Fruit fly (Drosophila melanogaster) whole organism, embryonic: ENCODE measurements around the gene Snx21.

Source experiments
- CG10274 ChIP-seq: fragments of 200-800 bp; sonication (Bioruptor generic); optimal IDR thresholded peaks from 3 replicates; lab custom pipeline; 2017; ENCODE audit warnings: missing biosample characterization, mild to moderate bottlenecking, missing genetic modification characterization
- CG10959 ChIP-seq: fragments of 200-800 bp; sonication (Bioruptor generic); IDR thresholded peaks from 2 replicates; pipeline ENCODE4 v1.3.6; 2022; ENCODE audit warnings: missing biosample characterization, missing genetic modification characterization
- CG11093 ChIP-seq: fragments of 200-800 bp; sonication (Bioruptor generic); IDR thresholded peaks from 3 replicates; pipeline ENCODE4 v1.3.6; 2022; ENCODE audit warnings: missing biosample characterization, missing genetic modification characterization
- CG13123 ChIP-seq: fragments of 200-800 bp; sonication (Bioruptor generic); optimal IDR thresholded peaks from 2 replicates; lab custom pipeline; 2016; ENCODE audit warnings: missing biosample characterization, missing genetic modification characterization
- CG13894 ChIP-seq: fragments of 200-800 bp; sonication (Bioruptor generic); optimal IDR thresholded peaks from 3 replicates; lab custom pipeline; 2018; ENCODE audit warnings: missing biosample characterization, mild to moderate bottlenecking, missing genetic modification characterization, moderate library complexity
- CG14014 ChIP-seq: fragments of 200-800 bp; sonication (Bioruptor generic); IDR thresholded peaks from 2 replicates; pipeline ENCODE4 v1.3.6; 2022; ENCODE audit warnings: missing biosample characterization, missing genetic modification characterization
- CG15269 ChIP-seq: fragments of 200-800 bp; sonication (Bioruptor generic); optimal IDR thresholded peaks from 2 replicates; lab custom pipeline; 2018; ENCODE audit warnings: missing biosample characterization, mild to moderate bottlenecking, missing genetic modification characterization, moderate library complexity
- CG16779 ChIP-seq: fragments of 200-800 bp; sonication (Bioruptor generic); IDR thresholded peaks from 2 replicates; pipeline ENCODE4 v1.3.6; 2022; ENCODE audit warnings: missing biosample characterization, missing genetic modification characterization
- CG16813 ChIP-seq: fragments of 200-800 bp; sonication (Bioruptor generic); IDR thresholded peaks from 3 replicates; pipeline ENCODE4 v1.3.6; 2022; ENCODE audit warnings: missing biosample characterization, missing genetic modification characterization; ENCODE audit not compliant: partially characterized antibody
- CG17802 ChIP-seq: fragments of 200-800 bp; sonication (Bioruptor generic); optimal IDR thresholded peaks from 2 replicates; lab custom pipeline; 2018; ENCODE audit warnings: missing biosample characterization, mild to moderate bottlenecking, missing genetic modification characterization, moderate library complexity
- CG18599 ChIP-seq: fragments of 200-800 bp; sonication (Bioruptor generic); optimal IDR thresholded peaks from 3 replicates; lab custom pipeline; 2017; ENCODE audit warnings: missing biosample characterization, missing genetic modification characterization, mild to moderate bottlenecking, moderate library complexity, missing genetic modification reagents
- CG30403 ChIP-seq: fragments of 200-800 bp; sonication (Bioruptor generic); optimal IDR thresholded peaks from 3 replicates; lab custom pipeline; 2016; ENCODE audit warnings: missing biosample characterization, missing genetic modification characterization
- CG31388 ChIP-seq: fragments of 200-800 bp; sonication (Bioruptor generic); optimal IDR thresholded peaks from 2 replicates; lab custom pipeline; 2016; ENCODE audit warnings: missing biosample characterization, missing genetic modification characterization
- CG32532 ChIP-seq: fragments of 200-800 bp; sonication (Bioruptor generic); IDR thresholded peaks from 2 replicates; pipeline ENCODE4 v1.3.6; 2022; ENCODE audit warnings: missing biosample characterization, missing genetic modification characterization
- CG5180 ChIP-seq: fragments of 200-800 bp; sonication (Bioruptor generic); optimal IDR thresholded peaks from 3 replicates; lab custom pipeline; 2017; ENCODE audit warnings: missing biosample characterization, missing genetic modification characterization, mild to moderate bottlenecking, moderate library complexity, missing genetic modification reagents
- CG6854 ChIP-seq: fragments of 200-800 bp; sonication (Bioruptor generic); optimal IDR thresholded peaks from 3 replicates; lab custom pipeline; 2017; ENCODE audit warnings: missing biosample characterization, mild to moderate bottlenecking, missing genetic modification characterization
- CG7745 ChIP-seq: fragments of 200-800 bp; sonication (Bioruptor generic); optimal IDR thresholded peaks from 2 replicates; lab custom pipeline; 2018; ENCODE audit warnings: missing biosample characterization, mild to moderate bottlenecking, missing genetic modification characterization, moderate library complexity
- CG9215 ChIP-seq: fragments of 200-800 bp; sonication (Bioruptor generic); IDR thresholded peaks from 2 replicates; pipeline ENCODE4 v1.3.6; 2022; ENCODE audit warnings: missing biosample characterization, missing genetic modification characterization
- CG9932 ChIP-seq: fragments of 200-800 bp; sonication (Bioruptor generic); IDR thresholded peaks from 2 replicates; pipeline ENCODE4 v1.3.6; 2022; ENCODE audit warnings: missing biosample characterization, missing genetic modification characterization
- CrebB ChIP-seq: fragments of 200-800 bp; sonication (Bioruptor generic); optimal IDR thresholded peaks from 3 replicates; lab custom pipeline; 2018; ENCODE audit warnings: missing biosample characterization, mild to moderate bottlenecking, missing genetic modification characterization
- Eip74EF ChIP-seq, 2 experiments: fragments of 200-800 bp in 1 of 2; fragments of >200 bp in 1 of 2; sonication (Bioruptor generic) in 1 of 2; optimal IDR thresholded peaks; 2 replicates each; lab custom pipeline; 2017 to 2019; ENCODE audit warnings: missing biosample characterization in 2 of 2, missing genetic modification characterization in 2 of 2, mild to moderate bottlenecking in 1 of 2, moderate library complexity in 1 of 2
- Hmr ChIP-seq: fragments of 200-800 bp; sonication (Bioruptor generic); optimal IDR thresholded peaks from 3 replicates; lab custom pipeline; 2017; ENCODE audit warnings: mild to moderate bottlenecking, missing biosample characterization, missing genetic modification reagents, missing genetic modification characterization
- Hr39 ChIP-seq: fragments of >200 bp; optimal IDR thresholded peaks from 2 replicates; lab custom pipeline; 2017
- Hr78 ChIP-seq, 2 experiments: fragments of 200-800 bp in 1 of 2; fragments of >200 bp in 1 of 2; sonication (Bioruptor generic) in 1 of 2; optimal IDR thresholded peaks; 2 replicates each; lab custom pipeline; 2017 to 2019; ENCODE audit warnings: missing biosample characterization in 2 of 2, missing genetic modification characterization in 2 of 2, mild to moderate bottlenecking in 1 of 2, moderate library complexity in 1 of 2
- Med ChIP-seq: fragments of 200-800 bp; sonication (Bioruptor generic); peaks from one replicate; lab custom pipeline; 2016; ENCODE audit warnings: missing biosample characterization, missing genetic modification characterization, mild to moderate bottlenecking, inconsistent platforms, moderate library complexity
- Poxn ChIP-seq: fragments of 200-800 bp; sonication (Bioruptor generic); IDR thresholded peaks from 2 replicates; pipeline ENCODE4 v1.3.6; 2022; ENCODE audit warnings: missing biosample characterization, missing genetic modification characterization
- Usf ChIP-seq: fragments of 200-800 bp; sonication (Bioruptor generic); optimal IDR thresholded peaks from 2 replicates; lab custom pipeline; 2017; ENCODE audit warnings: missing genotype, missing biosample characterization, missing genetic modification characterization
- ase ChIP-seq: fragments of 200-800 bp; sonication (Bioruptor generic); IDR thresholded peaks from 3 replicates; pipeline ENCODE4 v1.3.6; 2022; ENCODE audit warnings: missing biosample characterization, missing genetic modification characterization
- bab2 ChIP-seq: fragments of 200-800 bp; sonication (Bioruptor generic); optimal IDR thresholded peaks from 2 replicates; lab custom pipeline; 2016; ENCODE audit warnings: missing biosample characterization, missing genetic modification characterization
- crol ChIP-seq: fragments of 200-800 bp; sonication (Bioruptor generic); IDR thresholded peaks from 2 replicates; pipeline ENCODE4 v1.3.6; 2022; ENCODE audit warnings: missing biosample characterization, missing genetic modification characterization
- disco-r ChIP-seq: fragments of 200-800 bp; sonication (Bioruptor generic); optimal IDR thresholded peaks from 2 replicates; lab custom pipeline; 2016; ENCODE audit warnings: missing biosample characterization, missing genetic modification characterization
- eve ChIP-seq, 2 experiments: fragments of >200 bp; optimal IDR thresholded peaks; 2 replicates each; lab custom pipeline; 2017; ENCODE audit warnings: missing biosample characterization in 2 of 2, missing genetic modification characterization in 2 of 2
- gcm ChIP-seq: fragments of 200-800 bp; sonication (Bioruptor generic); optimal IDR thresholded peaks from 2 replicates; lab custom pipeline; 2019; ENCODE audit warnings: missing biosample characterization, mild to moderate bottlenecking, missing genetic modification characterization, moderate library complexity
- gem ChIP-seq: fragments of 200-800 bp; sonication (Bioruptor generic); optimal IDR thresholded peaks from 2 replicates; lab custom pipeline; 2019; ENCODE audit warnings: missing biosample characterization, mild to moderate bottlenecking, missing genetic modification characterization, moderate library complexity
- gro ChIP-seq: fragments of 200-800 bp; sonication (Bioruptor generic); optimal IDR thresholded peaks from 2 replicates; lab custom pipeline; 2016; ENCODE audit warnings: missing biosample characterization, missing genetic modification characterization
- gsb ChIP-seq: fragments of 200-800 bp; sonication (Bioruptor generic); IDR thresholded peaks from 2 replicates; pipeline ENCODE4 v1.3.6; 2022; ENCODE audit warnings: missing biosample characterization, missing genetic modification characterization
- lab ChIP-seq: fragments of 200-800 bp; sonication (Bioruptor generic); optimal IDR thresholded peaks from 3 replicates; lab custom pipeline; 2017; ENCODE audit warnings: missing biosample characterization, missing genetic modification characterization, mild to moderate bottlenecking, moderate library complexity, missing genetic modification reagents
- mld ChIP-seq: fragments of 200-800 bp; sonication (Bioruptor generic); IDR thresholded peaks from 3 replicates; pipeline ENCODE4 v1.3.6; 2022; ENCODE audit warnings: missing biosample characterization, missing genetic modification characterization; ENCODE audit not compliant: partially characterized antibody
- nmo ChIP-seq: fragments of 200-800 bp; sonication (Bioruptor generic); optimal IDR thresholded peaks from 2 replicates; lab custom pipeline; 2018; ENCODE audit warnings: missing biosample characterization, mild to moderate bottlenecking, missing genetic modification characterization, moderate library complexity
- pros ChIP-seq: fragments of 200-800 bp; sonication (Bioruptor generic); optimal IDR thresholded peaks from 3 replicates; lab custom pipeline; 2019; ENCODE audit warnings: missing biosample characterization, mild to moderate bottlenecking, missing genetic modification characterization, moderate library complexity
- row ChIP-seq: fragments of 200-800 bp; sonication (Bioruptor generic); IDR thresholded peaks from 3 replicates; pipeline ENCODE4 v1.3.6; 2022; ENCODE audit warnings: missing biosample characterization, missing genetic modification characterization
- run ChIP-seq: fragments of 200-800 bp; sonication (Bioruptor generic); optimal IDR thresholded peaks from 3 replicates; lab custom pipeline; 2018; ENCODE audit warnings: missing biosample characterization, mild to moderate bottlenecking, missing genetic modification characterization
- scrt ChIP-seq: fragments of 200-800 bp; sonication (Bioruptor generic); optimal IDR thresholded peaks from 2 replicates; lab custom pipeline; 2018; ENCODE audit warnings: missing biosample characterization, mild to moderate bottlenecking, missing genetic modification characterization, moderate library complexity
- sd ChIP-seq: fragments of 200-800 bp; sonication (Bioruptor generic); optimal IDR thresholded peaks from 3 replicates; lab custom pipeline; 2018; ENCODE audit warnings: missing biosample characterization, mild to moderate bottlenecking, missing genetic modification characterization, moderate library complexity
- seq ChIP-seq: fragments of 200-800 bp; sonication (Bioruptor generic); IDR thresholded peaks from 2 replicates; pipeline ENCODE4 v1.3.6; 2022; ENCODE audit warnings: missing biosample characterization, missing genetic modification characterization
- sisA ChIP-seq: fragments of 200-800 bp; sonication (Bioruptor generic); IDR thresholded peaks from 2 replicates; pipeline ENCODE4 v1.3.6; 2022; ENCODE audit warnings: missing biosample characterization, missing genetic modification characterization
- so ChIP-seq: fragments of 200-800 bp; sonication (Bioruptor generic); IDR thresholded peaks from 3 replicates; pipeline ENCODE4 v1.3.6; 2022; ENCODE audit warnings: missing biosample characterization, missing genetic modification characterization
- usp ChIP-seq: fragments of >200 bp; optimal IDR thresholded peaks from 2 replicates; lab custom pipeline; 2017; ENCODE audit warnings: missing biosample characterization, missing genetic modification characterization
- vnd ChIP-seq: fragments of 200-800 bp; sonication (Bioruptor generic); IDR thresholded peaks from 3 replicates; pipeline ENCODE4 v1.3.6; 2022; ENCODE audit warnings: missing biosample characterization, missing genetic modification characterization; ENCODE audit not compliant: partially characterized antibody
- zf30C ChIP-seq: fragments of 200-800 bp; sonication (Bioruptor generic); optimal IDR thresholded peaks from 3 replicates; lab custom pipeline; 2018; ENCODE audit warnings: missing biosample characterization, mild to moderate bottlenecking, missing genetic modification characterization

Gene Snx21

dm6 chr2L:2799909-2800478 lies 34.5 kb upstream of the Snx21 start, which contains the start of gene Syt1 (continued):
- TF ChIP-seq row (GFP tag; lab: Robert Waterston, UW) (no peak; the same call in 2 of the 3 replicates), Poxn (GFP tag; lab: Robert Waterston, UW) (no peak), CG18599 (GFP tag; lab: Kevin White, UChicago) (peak; percentile 33), CG16813 (GFP tag; lab: Robert Waterston, UW) (no peak), Hr78 (GFP tag; optimal IDR thresholded peaks at IDR 0.05; lab: Kevin White, UChicago) (no peak), seq (GFP tag; lab: Robert Waterston, UW) (0 out of 2 replicates have a peak, but pooled peaks have one; percentile 10), CG32532 (GFP tag; lab: Robert Waterston, UW) (no peak; the same call in 1 of the 2 replicates), CG5180 (GFP tag; lab: Kevin White, UChicago) (no peak), CG31388 (GFP tag; lab: Kevin White, UChicago) (no peak), crol (GFP tag; lab: Robert Waterston, UW) (peak; percentile 86), nmo (GFP tag; lab: Kevin White, UChicago) (no peak), gem (no peak), scrt (GFP tag; lab: Kevin White, UChicago) (no peak), mld (GFP tag; lab: Robert Waterston, UW) (no peak), CG10274 (peak; percentile 84), CG30403 (no peak), CG14014 (GFP tag; lab: Robert Waterston, UW) (no peak), eve (GFP tag; optimal IDR thresholded peaks at IDR 0.05; lab: Kevin White, UChicago) (no peak), usp (no peak), CG7745 (tag; lab: Kevin White, UChicago) (no peak), CG11093 (GFP tag; lab: Robert Waterston, UW) (no peak), Eip74EF (GFP tag; optimal IDR thresholded peaks at IDR 0.05; lab: Kevin White, UChicago) (no peak), gcm (no peak), vnd (GFP tag; lab: Robert Waterston, UW) (no peak), CG17802 (tag; lab: Kevin White, UChicago) (no peak), ase (GFP tag; lab: Robert Waterston, UW) (0 out of 3 replicates have a peak, but pooled peaks have one; percentile 18), CrebB (tag; lab: Kevin White, UChicago) (no peak), CG13123 (GFP tag; lab: Kevin White, UChicago) (no peak), Hr39 (no peak), lab (peak; percentile 42), CG15269 (no peak), Usf (GFP tag; lab: Kevin White, UChicago) (no peak), run (tag; lab: Kevin White, UChicago) (no peak), pros (GFP tag; lab: Kevin White, UChicago) (no peak), CG13894 (tag; lab: Kevin White, UChicago) (no peak), CG16779 (GFP tag; lab: Robert Waterston, UW) (0 out of 2 replicates have a peak, but pooled peaks have one; percentile 32), gro (GFP tag; lab: Kevin White, UChicago) (peak; percentile 22), sd (tag; lab: Kevin White, UChicago) (no peak), CG9932 (GFP tag; lab: Robert Waterston, UW) (peak; percentile 35; the same call in 1 of the 2 replicates), CG10959 (GFP tag; lab: Robert Waterston, UW) (no peak), so (GFP tag; lab: Robert Waterston, UW) (no peak), bab2 (GFP tag; lab: Kevin White, UChicago) (no peak), disco-r (GFP tag; lab: Kevin White, UChicago) (no peak), zf30C (GFP tag; lab: Kevin White, UChicago) (no peak), Hmr (peak; percentile 7), Med (GFP tag; lab: Kevin White, UChicago) (peak; percentile 40), sisA (GFP tag; lab: Robert Waterston, UW) (no peak), gsb (GFP tag; lab: Robert Waterston, UW) (no peak), CG9215 (GFP tag; lab: Robert Waterston, UW) (no peak), CG6854 (GFP tag; lab: Kevin White, UChicago) (no peak)
